Worm (Caenorhabditis elegans) whole organism, L1 larva: ENCODE results near the gene kin-34.
A peak's percentile ranks its signal among the peaks of the same experiment; 100 is the strongest.

ENCODE experiments used
- C16A3.4 ChIP-seq: fragments of 150-350 bp; optimal IDR thresholded peaks from 2 replicates; lab custom pipeline; 2014; ENCODE audit warnings: missing biosample characterization, missing genetic modification characterization
- F16B12.6 ChIP-seq: fragments of 150-350 bp; optimal IDR thresholded peaks from 2 replicates; lab custom pipeline; 2014; ENCODE audit warnings: missing biosample characterization, missing genetic modification characterization
- alr-1 ChIP-seq: fragments of 200-800 bp; sonication (Bioruptor generic); optimal IDR thresholded peaks from 2 replicates; lab custom pipeline; 2018; ENCODE audit warnings: borderline replicate concordance, mild to moderate bottlenecking, missing genetic modification characterization, missing compliant biosample characterization
- ceh-8 ChIP-seq: fragments of 200-800 bp; sonication (Bioruptor generic); optimal IDR thresholded peaks from 2 replicates; lab custom pipeline; 2018; ENCODE audit warnings: mild to moderate bottlenecking, missing genetic modification characterization, moderate library complexity, missing compliant biosample characterization
- ceh-82 ChIP-seq, 3 experiments: fragments of 150-350 bp in 1 of 3; sonication (generic microtip) in 2 of 3; optimal IDR thresholded peaks; 2 replicates each; lab custom pipeline; 2014 to 2017; ENCODE audit warnings: missing biosample characterization in 3 of 3, missing genetic modification characterization in 3 of 3
- ceh-88 ChIP-seq: fragments of 200-800 bp; sonication (Bioruptor generic); IDR thresholded peaks from 2 replicates; pipeline ENCODE4 v1.3.6; 2022; ENCODE audit warnings: missing genetic modification characterization, missing compliant biosample characterization
- dsc-1 ChIP-seq: sonication (generic microtip); optimal IDR thresholded peaks from 2 replicates; lab custom pipeline; 2016; ENCODE audit warnings: mild to moderate bottlenecking, missing genetic modification characterization, missing compliant biosample characterization
- efl-1 ChIP-seq, 4 experiments: fragments of 150-350 bp; optimal IDR thresholded peaks in 3 of 4; peaks in 1 of 4; 1 replicate in 1 of 4; 2 replicates in 3 of 4; lab custom pipeline; 2014; ENCODE audit warnings: missing biosample characterization in 2 of 4, missing genetic modification characterization in 2 of 4, missing genetic modification reagents in 2 of 4
- egl-27 ChIP-seq, 2 experiments: fragments of 150-350 bp in 1 of 2; sonication (generic microtip); optimal IDR thresholded peaks; 3 replicates each; lab custom pipeline; 2017 to 2018; ENCODE audit warnings: missing biosample characterization in 2 of 2, missing genetic modification characterization in 2 of 2, missing genetic modification reagents in 2 of 2
- elt-2 ChIP-seq: sonication (generic microtip); optimal IDR thresholded peaks from 2 replicates; lab custom pipeline; 2016; ENCODE audit warnings: missing genetic modification characterization, mild to moderate bottlenecking, inconsistent platforms, missing compliant biosample characterization, missing genetic modification reagents
- fkh-8 ChIP-seq: sonication (generic microtip); optimal IDR thresholded peaks from 2 replicates; lab custom pipeline; 2016; ENCODE audit warnings: mild to moderate bottlenecking, missing genetic modification characterization, missing compliant biosample characterization
- grh-1 ChIP-seq: fragments of 200-800 bp; sonication (Bioruptor generic); IDR thresholded peaks from 2 replicates; pipeline ENCODE4 v1.3.6; 2022; ENCODE audit warnings: missing genetic modification reagents, missing genetic modification characterization, missing compliant biosample characterization
- hlh-17 ChIP-seq: fragments of 200-800 bp; sonication (Bioruptor generic); optimal IDR thresholded peaks from 2 replicates; lab custom pipeline; 2018; ENCODE audit warnings: missing genetic modification characterization, mild to moderate bottlenecking, missing compliant biosample characterization, moderate library complexity, borderline replicate concordance
- hlh-4 ChIP-seq: sonication (generic microtip); optimal IDR thresholded peaks from 2 replicates; lab custom pipeline; 2016; ENCODE audit warnings: mild to moderate bottlenecking, missing genetic modification characterization, missing compliant biosample characterization
- irx-1 ChIP-seq: sonication (generic microtip); optimal IDR thresholded peaks from 2 replicates; lab custom pipeline; 2016; ENCODE audit warnings: missing genetic modification characterization, missing compliant biosample characterization
- lin-13 ChIP-seq: fragments of 150-350 bp; optimal IDR thresholded peaks from 2 replicates; lab custom pipeline; 2014; ENCODE audit warnings: missing biosample characterization, missing genetic modification reagents, missing genetic modification characterization
- lin-14 ChIP-seq: fragments of 200-800 bp; sonication (Bioruptor generic); optimal IDR thresholded peaks from 2 replicates; lab custom pipeline; 2018; ENCODE audit warnings: mild to moderate bottlenecking, missing genetic modification characterization, moderate library complexity, missing compliant biosample characterization
- lin-15B ChIP-seq: fragments of 150-350 bp; sonication (generic microtip); optimal IDR thresholded peaks from 3 replicates; lab custom pipeline; 2014; ENCODE audit warnings: missing biosample characterization, missing genetic modification characterization
- lsy-2 ChIP-seq, 2 experiments: fragments of 150-350 bp; optimal IDR thresholded peaks; 2 replicates each; lab custom pipeline; 2014; ENCODE audit warnings: missing biosample characterization in 2 of 2, missing genetic modification characterization in 2 of 2
- mab-9 ChIP-seq: fragments of 200-800 bp; sonication (Bioruptor generic); IDR thresholded peaks from 2 replicates; pipeline ENCODE4 v1.3.6; 2022; ENCODE audit warnings: missing genetic modification reagents, missing genetic modification characterization, missing compliant biosample characterization
- mef-2 ChIP-seq: fragments of 150-350 bp; optimal IDR thresholded peaks from 2 replicates; lab custom pipeline; 2014; ENCODE audit warnings: missing biosample characterization, missing genetic modification characterization
- nhr-19 ChIP-seq: fragments of 200-800 bp; sonication (Bioruptor generic); conservative IDR thresholded peaks from 2 replicates; pipeline ENCODE4 v1.3.6; 2022; ENCODE audit warnings: missing genetic modification characterization, missing compliant biosample characterization
- nhr-20 ChIP-seq: sonication (generic microtip); optimal IDR thresholded peaks from 2 replicates; lab custom pipeline; 2016; ENCODE audit warnings: mild to moderate bottlenecking, missing genetic modification characterization, missing compliant biosample characterization
- nhr-28 ChIP-seq: fragments of 150-350 bp; optimal IDR thresholded peaks from 2 replicates; lab custom pipeline; 2014; ENCODE audit warnings: missing biosample characterization, missing genetic modification characterization
- nhr-71 ChIP-seq: sonication (generic microtip); optimal IDR thresholded peaks from 2 replicates; lab custom pipeline; 2016; ENCODE audit warnings: mild to moderate bottlenecking, missing genetic modification characterization, moderate library complexity, missing compliant biosample characterization
- nhr-77 ChIP-seq: fragments of 150-350 bp; optimal IDR thresholded peaks from 2 replicates; lab custom pipeline; 2014; ENCODE audit warnings: missing biosample characterization, missing genetic modification characterization
- nhr-85 ChIP-seq: sonication (generic microtip); peaks from one replicate; lab custom pipeline; 2016; ENCODE audit warnings: missing genetic modification characterization, inconsistent platforms, missing compliant biosample characterization
- pag-3 ChIP-seq: sonication (generic microtip); optimal IDR thresholded peaks from 2 replicates; lab custom pipeline; 2017; ENCODE audit warnings: missing genetic modification characterization, mild to moderate bottlenecking, missing compliant biosample characterization, antibody characterized with exemption, borderline replicate concordance; ENCODE audit not compliant: insufficient read depth
- pax-3 ChIP-seq: fragments of 200-800 bp; sonication (Bioruptor generic); optimal IDR thresholded peaks from 2 replicates; lab custom pipeline; 2018; ENCODE audit warnings: mild to moderate bottlenecking, missing genetic modification characterization, moderate library complexity, missing compliant biosample characterization
- rnt-1 ChIP-seq: sonication (generic microtip); optimal IDR thresholded peaks from 2 replicates; lab custom pipeline; 2016; ENCODE audit warnings: mild to moderate bottlenecking, missing genetic modification characterization, moderate library complexity, missing compliant biosample characterization
- snpc-4 ChIP-seq: fragments of 150-350 bp; optimal IDR thresholded peaks from 2 replicates; lab custom pipeline; 2014; ENCODE audit warnings: missing biosample characterization, missing genetic modification characterization
- snu-23 ChIP-seq: sonication (generic microtip); optimal IDR thresholded peaks from 2 replicates; lab custom pipeline; 2016; ENCODE audit warnings: missing genetic modification characterization, missing compliant biosample characterization
- sptf-1 ChIP-seq: fragments of 150-350 bp; optimal IDR thresholded peaks from 2 replicates; lab custom pipeline; 2014; ENCODE audit warnings: missing biosample characterization, missing genetic modification characterization
- swsn-7 ChIP-seq: sonication (generic microtip); optimal IDR thresholded peaks from 2 replicates; lab custom pipeline; 2016; ENCODE audit warnings: missing genetic modification characterization, missing compliant biosample characterization
- tlp-1 ChIP-seq: fragments of 150-350 bp; optimal IDR thresholded peaks from 2 replicates; lab custom pipeline; 2014; ENCODE audit warnings: missing biosample characterization, missing genetic modification characterization
- unc-130 ChIP-seq: fragments of 150-350 bp; optimal IDR thresholded peaks from 2 replicates; lab custom pipeline; 2017; ENCODE audit warnings: missing biosample characterization, missing genetic modification characterization, inconsistent platforms
- unc-30 ChIP-seq: sonication (generic microtip); optimal IDR thresholded peaks from 2 replicates; lab custom pipeline; 2017; ENCODE audit warnings: missing biosample characterization, missing genetic modification characterization
- xbp-1 ChIP-seq: sonication (generic microtip); optimal IDR thresholded peaks from 2 replicates; lab custom pipeline; 2016; ENCODE audit warnings: missing genetic modification characterization, missing compliant biosample characterization

Gene kin-34

ce11 chrV:283953-284352 lies 38.0 kb upstream of the kin-34 start:
- no peak for TF ChIP-seq lin-14 (GFP tag; lab: Kevin White, UChicago)
- peak; percentile 47 for TF ChIP-seq pax-3 (tag; lab: Kevin White, UChicago)
- TF ChIP-seq nhr-71 (tag; lab: Kevin White, UChicago) = peak; percentile 3
- TF ChIP-seq irx-1 (tag; lab: Kevin White, UChicago) = no peak
- TF ChIP-seq mef-2 (tag; lab: Kevin White, UChicago) = no peak
- TF ChIP-seq tlp-1 (tag; lab: Kevin White, UChicago) = no peak
- no peak for TF ChIP-seq nhr-20 (tag; lab: Kevin White, UChicago)
- no peak for TF ChIP-seq nhr-77 (tag; lab: Kevin White, UChicago)
- peak; percentile 61 for TF ChIP-seq fkh-8 (tag; lab: Kevin White, UChicago)
- peak; percentile 85 for TF ChIP-seq dsc-1 (tag; lab: Kevin White, UChicago)
- TF ChIP-seq alr-1 (tag; lab: Kevin White, UChicago) = no peak
- no peak for TF ChIP-seq hlh-4 (tag; lab: Kevin White, UChicago)
- no peak for TF ChIP-seq egl-27 (tag; optimal IDR thresholded peaks at IDR 0.05; lab: Kevin White, UChicago)
- TF ChIP-seq F16B12.6 (tag; lab: Kevin White, UChicago) = no peak
- no peak for TF ChIP-seq xbp-1
- TF ChIP-seq hlh-17 (GFP tag; lab: Kevin White, UChicago) = no peak
- no peak for TF ChIP-seq efl-1 (optimal IDR thresholded peaks at IDR 0.05; lab: Kevin White, UChicago)
- no peak for TF ChIP-seq efl-1 (GFP tag; optimal IDR thresholded peaks at IDR 0.05 in 1 of 2; lab: Kevin White, UChicago)
- TF ChIP-seq unc-30 = no peak

- TF ChIP-seq ceh-82 (tag; optimal IDR thresholded peaks at IDR 0.05; lab: Kevin White, UChicago) = no peak
- TF ChIP-seq nhr-85 (tag; lab: Kevin White, UChicago) = no peak
- TF ChIP-seq ceh-8 (GFP tag; lab: Kevin White, UChicago) = no peak
- no peak for TF ChIP-seq unc-30
- TF ChIP-seq lin-15B (tag; lab: Kevin White, UChicago) = no peak
- no peak for TF ChIP-seq sptf-1
- TF ChIP-seq fkh-8 (tag; lab: Kevin White, UChicago) = no peak
- no peak for TF ChIP-seq mab-9 (GFP tag; lab: Robert Waterston, UW)
- TF ChIP-seq ceh-88 (GFP tag; lab: Robert Waterston, UW) = no peak
- no peak for TF ChIP-seq F16B12.6 (tag; lab: Kevin White, UChicago)
- TF ChIP-seq elt-2 = no peak
- no peak for TF ChIP-seq lin-13 (GFP tag; lab: Kevin White, UChicago)
Measured at ce11 chrV:281616-282015, 35.6 kb upstream of the kin-34 start, which contains the start of gene npr-5. Gene npr-5 (minus strand): TSS chrV:281716.

- TF ChIP-seq lin-14 (GFP tag; lab: Kevin White, UChicago) (peak; percentile 77), swsn-7 (tag; lab: Kevin White, UChicago) (no peak), pag-3 (tag; lab: Kevin White, UChicago) (peak; percentile 68), snpc-4 (tag; lab: Kevin White, UChicago) (no peak), nhr-71 (tag; lab: Kevin White, UChicago) (peak; percentile 59), snu-23 (peak; percentile 28), nhr-28 (tag; lab: Kevin White, UChicago) (no peak), unc-130 (peak; percentile 37), egl-27 (tag; optimal IDR thresholded peaks at IDR 0.05; lab: Kevin White, UChicago) (no peak), C16A3.4 (tag; lab: Kevin White, UChicago) (peak; percentile 17), lsy-2 (tag; optimal IDR thresholded peaks at IDR 0.05; lab: Kevin White, UChicago) (peak; percentile 39 to 62), efl-1 (optimal IDR thresholded peaks at IDR 0.05; lab: Kevin White, UChicago) (peak in 1 of 2 experiments; percentile 23), efl-1 (GFP tag; optimal IDR thresholded peaks at IDR 0.05 in 1 of 2; lab: Kevin White, UChicago) (peak in 1 of 2 experiments; percentile 46), nhr-19 (GFP tag; lab: Robert Waterston, UW) (0 out of 2 replicates have a peak, but pooled peaks have one; percentile 25), grh-1 (no peak), rnt-1 (peak; percentile 63), mab-9 (GFP tag; lab: Robert Waterston, UW) (no peak)
Measured at ce11 chrV:281111-281510, 35.1 kb upstream of the kin-34 start.
